Fruit fly (Drosophila melanogaster) S2 (cell line): ENCODE results near the gene CG11313.

ENCODE experiments used
- CG8478 ChIP-seq: fragments of >200 bp; optimal IDR thresholded peaks from 2 replicates; lab custom pipeline; 2018
- CTCF ChIP-seq, 2 experiments: fragments of >200 bp; optimal IDR thresholded peaks; 2 replicates each; lab custom pipeline; 2018

DNA sequence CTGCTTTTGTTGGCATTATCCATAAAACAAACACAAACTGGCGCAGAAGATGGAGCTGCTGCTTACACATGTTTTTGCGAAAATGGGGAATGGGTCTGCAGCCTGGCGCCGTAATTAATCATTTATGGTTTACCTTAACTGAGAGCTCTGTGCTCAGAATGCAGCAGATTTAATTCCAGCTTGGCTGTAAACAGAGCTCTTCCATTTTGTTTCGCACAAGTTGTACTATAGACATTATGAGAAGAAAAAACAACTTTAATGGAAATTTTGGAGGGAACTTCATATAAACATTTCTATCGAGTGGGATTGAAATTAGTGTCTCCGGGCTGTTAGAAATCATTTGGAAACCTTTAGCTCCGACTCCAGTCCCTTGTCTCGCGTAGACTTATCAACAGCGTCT, 5.2 kb downstream of the CG11313 start, which contains the start of gene eIF4H2:
- TF ChIP-seq CG8478 (lab: Kevin White, UChicago) (no peak), CTCF (optimal IDR thresholded peaks at IDR 0.05; lab: Kevin White, UChicago) (no peak)
